Fruit fly (Drosophila melanogaster): Measurements from ENCODE around the gene otu.

The otu gene

DNA sequence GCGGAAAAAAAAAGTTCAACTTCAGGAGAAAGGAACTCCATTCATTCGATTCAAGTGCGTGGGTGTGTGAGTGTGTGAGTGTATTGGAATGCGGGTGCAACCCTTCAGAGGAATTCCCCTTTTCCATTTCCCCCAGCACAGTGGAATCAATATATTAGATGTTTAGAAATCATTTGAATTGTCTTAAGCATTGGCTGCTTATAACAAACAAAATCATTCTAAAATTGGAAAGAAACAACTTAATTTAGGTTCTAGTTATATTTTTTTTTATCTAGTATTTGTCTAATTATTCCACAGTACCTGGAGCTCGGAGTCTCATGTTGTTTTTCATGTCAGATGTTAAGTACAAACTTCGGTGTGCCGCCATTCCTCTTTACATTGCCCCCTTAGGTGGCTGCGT lies 49.7 kb upstream of the otu start (continued):
- TF ChIP-seq CG13287 (GFP tag; IDR thresholded peaks at IDR 0.05; ENCODE audit: partially characterized antibody) (no peak), Bteb2 (GFP tag; optimal IDR thresholded peaks at IDR 0.05) (no peak), H2.0 (GFP tag; IDR thresholded peaks at IDR 0.05) (no peak; the same call in 1 of the 2 replicates), al (GFP tag; IDR thresholded peaks at IDR 0.05) (no peak), CG17912 (GFP tag; optimal IDR thresholded peaks at IDR 0.05) (no peak), CG10654 (GFP tag; optimal IDR thresholded peaks at IDR 0.05) (no peak), mam (GFP tag; optimal IDR thresholded peaks at IDR 0.05) (no peak), esg (GFP tag; conservative IDR thresholded peaks at IDR 0.05) (0 out of 2 replicates have a peak, but pooled peaks have one; percentile 14), fd64A (GFP tag; optimal IDR thresholded peaks at IDR 0.05) (no peak), CG11247 (GFP tag; IDR thresholded peaks at IDR 0.05) (no peak), inv (GFP tag; IDR thresholded peaks at IDR 0.05; ENCODE audit: partially characterized antibody) (no peak), vvl (GFP tag; IDR thresholded peaks at IDR 0.05) (peak; percentile 34; the same call in 1 of the 2 replicates)

DNA sequence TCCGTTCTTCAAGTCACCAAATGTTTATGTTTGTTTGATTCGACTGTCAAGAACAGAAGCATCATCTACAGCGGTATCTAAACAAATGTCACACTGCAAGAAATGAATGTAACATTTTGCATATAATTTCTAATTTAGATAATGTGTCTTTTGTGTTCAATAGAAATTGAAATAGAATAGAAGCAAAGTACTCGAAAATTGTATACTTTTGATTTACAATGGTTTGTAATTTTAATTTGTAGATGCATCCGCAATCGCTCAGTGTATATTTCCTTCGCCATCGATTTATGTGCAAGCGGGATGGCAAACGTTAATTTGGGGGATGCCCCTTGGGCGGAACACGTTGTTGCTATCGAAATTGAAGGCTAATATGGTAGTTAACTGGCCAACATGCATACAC lies 48.8 kb upstream of the otu start:
- TF ChIP-seq eve (GFP tag; optimal IDR thresholded peaks at IDR 0.05) = peak in 1 of 2 experiments; percentile 61
- peak; percentile 55; the same call in 2 of the 3 replicates for TF ChIP-seq Aef1 (GFP tag; IDR thresholded peaks at IDR 0.05)
- TF ChIP-seq Hsf (GFP tag; optimal IDR thresholded peaks at IDR 0.05) = peak; percentile 56
- peak; percentile 80 for TF ChIP-seq Ada2b (GFP tag; IDR thresholded peaks at IDR 0.05)
- TF ChIP-seq maf-S (GFP tag; optimal IDR thresholded peaks at IDR 0.05) = no peak
- TF ChIP-seq CG18619 (GFP tag; optimal IDR thresholded peaks at IDR 0.05) = peak; percentile 7
- peak; percentile 63 for TF ChIP-seq ara (GFP tag; IDR thresholded peaks at IDR 0.05)
- peak; percentile 78 for TF ChIP-seq lab (GFP tag; optimal IDR thresholded peaks at IDR 0.05)
- no peak for TF ChIP-seq D (optimal IDR thresholded peaks at IDR 0.05)
- peak; percentile 52 for TF ChIP-seq D (GFP tag; optimal IDR thresholded peaks at IDR 0.05)
- TF ChIP-seq CG13287 (GFP tag; IDR thresholded peaks at IDR 0.05; ENCODE audit: partially characterized antibody) = no peak
- TF ChIP-seq CG4404 (GFP tag; IDR thresholded peaks at IDR 0.05) = peak; percentile 26; the same call in 1 of the 2 replicates
- TF ChIP-seq CG9876 (GFP tag; optimal IDR thresholded peaks at IDR 0.05) = no peak
- TF ChIP-seq CG14860 (GFP tag; IDR thresholded peaks at IDR 0.05; ENCODE audit: partially characterized antibody) = no peak
- TF ChIP-seq pb (GFP tag; optimal IDR thresholded peaks at IDR 0.05) = peak; percentile 8
- TF ChIP-seq ap (GFP tag; IDR thresholded peaks at IDR 0.05) = peak; percentile 21; the same call in 1 of the 2 replicates
- TF ChIP-seq otp (GFP tag; IDR thresholded peaks at IDR 0.05) = 0 out of 3 replicates have a peak, but pooled peaks have one; percentile 47
- peak; percentile 71 for TF ChIP-seq slbo (GFP tag; IDR thresholded peaks at IDR 0.05)
- TF ChIP-seq CG4424 (GFP tag; optimal IDR thresholded peaks at IDR 0.05) = peak; percentile 58
- TF ChIP-seq Meics (GFP tag; optimal IDR thresholded peaks at IDR 0.05) = peak; percentile 60
- TF ChIP-seq br (optimal IDR thresholded peaks at IDR 0.05) = no peak
- TF ChIP-seq crc (GFP tag; optimal IDR thresholded peaks at IDR 0.05) = peak; percentile 48
- peak; percentile 64 for TF ChIP-seq CG14441 (GFP tag; IDR thresholded peaks at IDR 0.05)
- TF ChIP-seq HLH54F (GFP tag; optimal IDR thresholded peaks at IDR 0.05) = peak; percentile 12
- TF ChIP-seq peb (GFP tag; IDR thresholded peaks at IDR 0.05) = no peak
- peak; percentile 95 for TF ChIP-seq onecut (GFP tag; IDR thresholded peaks at IDR 0.05)
- peak in 1 of 2 experiments; percentile 4 for TF ChIP-seq Hr78 (GFP tag; optimal IDR thresholded peaks at IDR 0.05)
- TF ChIP-seq CG7987 (GFP tag; optimal IDR thresholded peaks at IDR 0.05) = peak; percentile 8
- peak; percentile 68 for TF ChIP-seq CG8388 (GFP tag; optimal IDR thresholded peaks at IDR 0.05)
- TF ChIP-seq CG4820 (GFP tag; optimal IDR thresholded peaks at IDR 0.05) = peak; percentile 63
- TF ChIP-seq CG7357 (GFP tag; IDR thresholded peaks at IDR 0.05) = 0 out of 3 replicates have a peak, but pooled peaks have one; percentile 51
- peak; percentile 14 for TF ChIP-seq Atf-2 (GFP tag; optimal IDR thresholded peaks at IDR 0.05)
- peak; percentile 54 for TF ChIP-seq Ssrp (tag; optimal IDR thresholded peaks at IDR 0.05)
- no peak for TF ChIP-seq Elba2 (GFP tag; optimal IDR thresholded peaks at IDR 0.05)
- TF ChIP-seq Rfx (GFP tag; IDR thresholded peaks at IDR 0.05) = peak; percentile 59
- TF ChIP-seq ttk (GFP tag; IDR thresholded peaks at IDR 0.05) = no peak
- no peak for TF ChIP-seq CG14965 (GFP tag; optimal IDR thresholded peaks at IDR 0.05; ENCODE audit: borderline replicate concordance)
- peak; percentile 24 for TF ChIP-seq gsb-n (tag; optimal IDR thresholded peaks at IDR 0.05)
- no peak for TF ChIP-seq tll (GFP tag; optimal IDR thresholded peaks at IDR 0.05)
- TF ChIP-seq YL-1 (GFP tag; optimal IDR thresholded peaks at IDR 0.05) = no peak
